Fruit fly (Drosophila melanogaster) whole organism, embryonic: ENCODE data around the gene MFS9.
A peak's percentile ranks its signal among the peaks of the same experiment; 100 is the strongest.

ENCODE experiments used
- Adf1 ChIP-seq: fragments of 200-800 bp; sonication (Bioruptor generic); IDR thresholded peaks from 2 replicates; pipeline ENCODE4 v1.3.6; 2022; ENCODE audit warnings: missing biosample characterization, missing genetic modification characterization
- B-H1 ChIP-seq: fragments of 200-800 bp; sonication (Bioruptor generic); IDR thresholded peaks from 3 replicates; pipeline ENCODE4 v1.3.6; 2022; ENCODE audit warnings: missing biosample characterization, missing genetic modification characterization
- CG10462 ChIP-seq: fragments of 200-800 bp; sonication (Bioruptor generic); optimal IDR thresholded peaks from 2 replicates; lab custom pipeline; 2016; ENCODE audit warnings: missing biosample characterization, missing genetic modification characterization
- CG10959 ChIP-seq: fragments of 200-800 bp; sonication (Bioruptor generic); IDR thresholded peaks from 2 replicates; pipeline ENCODE4 v1.3.6; 2022; ENCODE audit warnings: missing biosample characterization, missing genetic modification characterization
- CG12071 ChIP-seq: fragments of 200-800 bp; sonication (Bioruptor generic); optimal IDR thresholded peaks from 3 replicates; lab custom pipeline; 2018; ENCODE audit warnings: missing biosample characterization, mild to moderate bottlenecking, missing genetic modification characterization
- CG13424 ChIP-seq: fragments of 200-800 bp; sonication (Bioruptor generic); optimal IDR thresholded peaks from 2 replicates; lab custom pipeline; 2019; ENCODE audit warnings: missing biosample characterization, mild to moderate bottlenecking, missing genetic modification characterization, moderate library complexity
- CG13624 ChIP-seq: fragments of 200-800 bp; sonication (Bioruptor generic); optimal IDR thresholded peaks from 2 replicates; lab custom pipeline; 2016; ENCODE audit warnings: missing biosample characterization, missing genetic modification characterization
- CG13775 ChIP-seq: fragments of 200-800 bp; sonication (Bioruptor generic); optimal IDR thresholded peaks from 3 replicates; lab custom pipeline; 2017; ENCODE audit warnings: missing biosample characterization, mild to moderate bottlenecking, missing genetic modification characterization
- CG14441 ChIP-seq: fragments of 200-800 bp; sonication (Bioruptor generic); IDR thresholded peaks from 2 replicates; pipeline ENCODE4 v1.3.6; 2022; ENCODE audit warnings: missing biosample characterization, missing genetic modification characterization
- CG1529 ChIP-seq: fragments of 200-800 bp; sonication (Bioruptor generic); optimal IDR thresholded peaks from 3 replicates; lab custom pipeline; 2018; ENCODE audit warnings: missing biosample characterization, missing genetic modification characterization
- CG17328 ChIP-seq: fragments of 200-800 bp; sonication (Bioruptor generic); IDR thresholded peaks from 2 replicates; pipeline ENCODE4 v1.3.6; 2022; ENCODE audit warnings: missing biosample characterization, missing genetic modification characterization
- CG17361 ChIP-seq: fragments of 200-800 bp; sonication (Bioruptor generic); IDR thresholded peaks from 3 replicates; pipeline ENCODE4 v1.3.6; 2022; ENCODE audit warnings: missing biosample characterization, missing genetic modification characterization
- CG17612 ChIP-seq: fragments of 200-800 bp; sonication (Bioruptor generic); IDR thresholded peaks from 2 replicates; pipeline ENCODE4 v1.3.6; 2022; ENCODE audit warnings: missing biosample characterization, missing genetic modification characterization
- CG2875 ChIP-seq: fragments of 200-800 bp; sonication (Bioruptor generic); optimal IDR thresholded peaks from 2 replicates; lab custom pipeline; 2017; ENCODE audit warnings: missing biosample characterization, mild to moderate bottlenecking, missing genetic modification characterization, missing genetic modification reagents
- CG3995 ChIP-seq: fragments of 200-800 bp; sonication (Bioruptor generic); optimal IDR thresholded peaks from 3 replicates; lab custom pipeline; 2016; ENCODE audit warnings: missing biosample characterization, missing genetic modification characterization
- CG42726 ChIP-seq: fragments of 200-800 bp; sonication (Bioruptor generic); IDR thresholded peaks from 2 replicates; pipeline ENCODE4 v1.3.6; 2022; ENCODE audit warnings: missing biosample characterization, missing genetic modification characterization; ENCODE audit not compliant: partially characterized antibody
- CG4360 ChIP-seq: fragments of 200-800 bp; sonication (Bioruptor generic); IDR thresholded peaks from 2 replicates; pipeline ENCODE4 v1.3.6; 2022; ENCODE audit warnings: missing biosample characterization, missing genetic modification characterization
- CG4820 ChIP-seq: fragments of 200-800 bp; sonication (Bioruptor generic); optimal IDR thresholded peaks from 3 replicates; lab custom pipeline; 2016; ENCODE audit warnings: missing biosample characterization, missing genetic modification characterization
- CG5180 ChIP-seq: fragments of 200-800 bp; sonication (Bioruptor generic); optimal IDR thresholded peaks from 3 replicates; lab custom pipeline; 2017; ENCODE audit warnings: missing biosample characterization, missing genetic modification characterization, mild to moderate bottlenecking, moderate library complexity, missing genetic modification reagents
- CG9817 ChIP-seq: fragments of 200-800 bp; sonication (Bioruptor generic); optimal IDR thresholded peaks from 2 replicates; lab custom pipeline; 2018; ENCODE audit warnings: missing biosample characterization, mild to moderate bottlenecking, missing genetic modification characterization, moderate library complexity
- E2f2 ChIP-seq: fragments of 200-800 bp; sonication (Bioruptor generic); IDR thresholded peaks from 2 replicates; pipeline ENCODE4 v1.3.6; 2022; ENCODE audit warnings: missing biosample characterization, missing genetic modification characterization
- Ets97D ChIP-seq: fragments of 200-800 bp; sonication (Bioruptor generic); optimal IDR thresholded peaks from 3 replicates; lab custom pipeline; 2016; ENCODE audit warnings: missing biosample characterization, missing genetic modification characterization
- H15 ChIP-seq: fragments of 200-800 bp; sonication (Bioruptor generic); IDR thresholded peaks from 3 replicates; pipeline ENCODE4 v1.3.6; 2022; ENCODE audit warnings: missing biosample characterization, missing genetic modification characterization
- HmgZ ChIP-seq: fragments of 200-800 bp; sonication (Bioruptor generic); optimal IDR thresholded peaks from 2 replicates; lab custom pipeline; 2018; ENCODE audit warnings: missing biosample characterization, mild to moderate bottlenecking, missing genetic modification characterization
- Oli ChIP-seq: fragments of 200-800 bp; sonication (Bioruptor generic); optimal IDR thresholded peaks from 2 replicates; lab custom pipeline; 2018; ENCODE audit warnings: missing biosample characterization, mild to moderate bottlenecking, missing genetic modification characterization, moderate library complexity
- Sry-β ChIP-seq: fragments of 200-800 bp; sonication (Bioruptor generic); optimal IDR thresholded peaks from 2 replicates; lab custom pipeline; 2018; ENCODE audit warnings: missing biosample characterization, mild to moderate bottlenecking, missing genetic modification characterization, moderate library complexity
- Tbp ChIP-seq: fragments of >200 bp; optimal IDR thresholded peaks from 2 replicates; lab custom pipeline; 2018; ENCODE audit warnings: missing biosample characterization, missing genetic modification characterization
- ash1 ChIP-seq: fragments of 200-800 bp; sonication (Bioruptor generic); optimal IDR thresholded peaks from 2 replicates; lab custom pipeline; 2018; ENCODE audit warnings: missing biosample characterization, mild to moderate bottlenecking, missing genetic modification characterization
- bab2 ChIP-seq: fragments of 200-800 bp; sonication (Bioruptor generic); optimal IDR thresholded peaks from 2 replicates; lab custom pipeline; 2016; ENCODE audit warnings: missing biosample characterization, missing genetic modification characterization
- br ChIP-seq: fragments of >200 bp; optimal IDR thresholded peaks from 2 replicates; lab custom pipeline; 2017
- cato ChIP-seq: fragments of 200-800 bp; sonication (Bioruptor generic); optimal IDR thresholded peaks from 2 replicates; lab custom pipeline; 2016; ENCODE audit warnings: missing biosample characterization, missing genetic modification characterization, borderline replicate concordance
- dimm ChIP-seq: fragments of 200-800 bp; sonication (Bioruptor generic); IDR thresholded peaks from 2 replicates; pipeline ENCODE4 v1.3.6; 2022; ENCODE audit warnings: missing biosample characterization, missing genetic modification characterization
- dmrt11E ChIP-seq: fragments of 200-800 bp; sonication (Bioruptor generic); optimal IDR thresholded peaks from 3 replicates; lab custom pipeline; 2018; ENCODE audit warnings: missing biosample characterization, mild to moderate bottlenecking, missing genetic modification characterization, moderate library complexity
- fd3F ChIP-seq: fragments of 200-800 bp; sonication (Bioruptor generic); optimal IDR thresholded peaks from 2 replicates; lab custom pipeline; 2018; ENCODE audit warnings: missing biosample characterization, mild to moderate bottlenecking, missing genetic modification characterization, moderate library complexity
- gt ChIP-seq: fragments of 200-800 bp; sonication (Bioruptor generic); IDR thresholded peaks from 2 replicates; pipeline ENCODE4 v1.3.6; 2022; ENCODE audit warnings: missing biosample characterization, missing genetic modification characterization
- jing ChIP-seq: fragments of 200-800 bp; sonication (Bioruptor generic); optimal IDR thresholded peaks from 2 replicates; lab custom pipeline; 2018; ENCODE audit warnings: missing biosample characterization, mild to moderate bottlenecking, missing genetic modification characterization
- lbe ChIP-seq: fragments of 200-800 bp; sonication (Bioruptor generic); optimal IDR thresholded peaks from 2 replicates; lab custom pipeline; 2016; ENCODE audit warnings: missing biosample characterization, mild to moderate bottlenecking, missing genetic modification characterization
- oc ChIP-seq: fragments of 200-800 bp; sonication (Bioruptor generic); optimal IDR thresholded peaks from 2 replicates; lab custom pipeline; 2018; ENCODE audit warnings: missing biosample characterization, mild to moderate bottlenecking, missing genetic modification characterization, moderate library complexity
- peb ChIP-seq: fragments of 200-800 bp; sonication (Bioruptor generic); IDR thresholded peaks from 2 replicates; pipeline ENCODE4 v1.3.6; 2022; ENCODE audit warnings: missing biosample characterization, missing genetic modification characterization
- prd ChIP-seq, 3 experiments: fragments of >200 bp in 2 of 3; fragments of 200-800 bp in 1 of 3; sonication (Bioruptor generic) in 1 of 3; optimal IDR thresholded peaks in 2 of 3; IDR thresholded peaks in 1 of 3; 2 replicates in 2 of 3; 3 replicates in 1 of 3; pipeline versions ENCODE4 v1.3.6 to Lab custom; 2017 to 2022; ENCODE audit warnings: missing biosample characterization in 1 of 3, missing genetic modification characterization in 1 of 3
- rib ChIP-seq: fragments of 200-800 bp; sonication (Bioruptor generic); IDR thresholded peaks from 2 replicates; pipeline ENCODE4 v1.3.6; 2022; ENCODE audit warnings: missing biosample characterization, missing genetic modification characterization
- schlank ChIP-seq: fragments of 200-800 bp; sonication (Bioruptor generic); optimal IDR thresholded peaks from 2 replicates; lab custom pipeline; 2018; ENCODE audit warnings: missing biosample characterization, mild to moderate bottlenecking, missing genetic modification characterization
- scrt ChIP-seq: fragments of 200-800 bp; sonication (Bioruptor generic); optimal IDR thresholded peaks from 2 replicates; lab custom pipeline; 2018; ENCODE audit warnings: missing biosample characterization, mild to moderate bottlenecking, missing genetic modification characterization, moderate library complexity
- shn ChIP-seq: fragments of 200-800 bp; sonication (Bioruptor generic); optimal IDR thresholded peaks from 3 replicates; lab custom pipeline; 2016; ENCODE audit warnings: missing biosample characterization, missing genetic modification characterization
- ssp ChIP-seq: fragments of 200-800 bp; sonication (Bioruptor generic); IDR thresholded peaks from 2 replicates; pipeline ENCODE4 v1.3.6; 2022; ENCODE audit warnings: missing biosample characterization, missing genetic modification characterization
- trem ChIP-seq: fragments of 200-800 bp; optimal IDR thresholded peaks from 3 replicates; lab custom pipeline; 2019; ENCODE audit warnings: missing biosample characterization, mild to moderate bottlenecking, missing genetic modification characterization, moderate library complexity
- unpg ChIP-seq: fragments of 200-800 bp; sonication (Bioruptor generic); optimal IDR thresholded peaks from 3 replicates; lab custom pipeline; 2018; ENCODE audit warnings: missing biosample characterization, mild to moderate bottlenecking, missing genetic modification characterization, moderate library complexity
- vfl ChIP-seq: fragments of 200-800 bp; sonication (Bioruptor generic); optimal IDR thresholded peaks from 2 replicates; lab custom pipeline; 2016; ENCODE audit warnings: missing biosample characterization, missing genetic modification characterization
- z ChIP-seq: fragments of 200-800 bp; sonication (Bioruptor generic); IDR thresholded peaks from 3 replicates; pipeline ENCODE4 v1.3.6; 2022; ENCODE audit warnings: missing biosample characterization, missing genetic modification characterization

MFS9 gene

dm6 chr3R:20549855-20550603 lies 37.8 kb upstream of the MFS9 start (continued):
- no peak for TF ChIP-seq Tbp (GFP tag; lab: Kevin White, UChicago)
- peak; percentile 8 for TF ChIP-seq Ets97D (GFP tag; lab: Kevin White, UChicago)
- TF ChIP-seq fd3F: peak; percentile 77
- TF ChIP-seq CG17612 (GFP tag; lab: Robert Waterston, UW): peak; percentile 56
- TF ChIP-seq trem (tag; lab: Kevin White, UChicago): peak; percentile 81
- TF ChIP-seq scrt (GFP tag; lab: Kevin White, UChicago): peak; percentile 81
- peak; percentile 42; the same call in 1 of the 2 replicates for TF ChIP-seq E2f2 (GFP tag; lab: Robert Waterston, UW)
- TF ChIP-seq bab2: peak; percentile 5
- peak; percentile 82 for TF ChIP-seq oc (tag; lab: Kevin White, UChicago)
- peak; percentile 85 for TF ChIP-seq CG4360 (GFP tag; lab: Robert Waterston, UW)
- TF ChIP-seq CG12071 (GFP tag; lab: Kevin White, UChicago): peak; percentile 66
- peak; percentile 90 for TF ChIP-seq CG13424 (tag; lab: Kevin White, UChicago)
- TF ChIP-seq CG13624 (GFP tag; lab: Kevin White, UChicago): no peak
- peak; percentile 65 for TF ChIP-seq CG2875
- peak; percentile 83 for TF ChIP-seq cato (GFP tag; lab: Kevin White, UChicago)
- TF ChIP-seq rib (GFP tag; lab: Robert Waterston, UW): peak; percentile 79
- peak; percentile 87 for TF ChIP-seq Oli (tag; lab: Kevin White, UChicago)
- peak; percentile 72 for TF ChIP-seq CG3995 (GFP tag; lab: Kevin White, UChicago)
- TF ChIP-seq CG10959 (GFP tag; lab: Robert Waterston, UW): peak; percentile 82
- no peak for TF ChIP-seq ash1 (GFP tag; lab: Kevin White, UChicago)
- TF ChIP-seq CG42726 (GFP tag; lab: Robert Waterston, UW): 0 out of 2 replicates have a peak, but pooled peaks have one; percentile 27
- peak; percentile 89 for TF ChIP-seq CG5180 (GFP tag; lab: Kevin White, UChicago)
- TF ChIP-seq H15 (GFP tag; lab: Robert Waterston, UW): peak; percentile 74; the same call in 2 of the 3 replicates
- peak; percentile 77 for TF ChIP-seq CG1529 (GFP tag; lab: Kevin White, UChicago)
- TF ChIP-seq Sry-β (GFP tag; lab: Kevin White, UChicago): no peak
- no peak for TF ChIP-seq br (lab: Kevin White, UChicago)
- peak; percentile 75 for TF ChIP-seq Adf1 (GFP tag; lab: Robert Waterston, UW)
- peak; percentile 21 for TF ChIP-seq vfl (GFP tag; lab: Kevin White, UChicago)
- peak; percentile 80 for TF ChIP-seq CG14441 (GFP tag; lab: Robert Waterston, UW)
- TF ChIP-seq CG4820 (GFP tag; lab: Kevin White, UChicago): peak; percentile 86
- peak; percentile 87 for TF ChIP-seq CG17328 (GFP tag; lab: Robert Waterston, UW)
- TF ChIP-seq gt (GFP tag; lab: Robert Waterston, UW): peak; percentile 40; the same call in 1 of the 2 replicates
- peak; percentile 91 for TF ChIP-seq HmgZ (tag; lab: Kevin White, UChicago)
- TF ChIP-seq CG17361 (GFP tag; lab: Robert Waterston, UW): peak; percentile 85
- no peak for TF ChIP-seq prd (optimal IDR thresholded peaks at IDR 0.05; lab: Kevin White, UChicago)
- TF ChIP-seq prd (GFP tag; IDR thresholded peaks at IDR 0.05; lab: Robert Waterston, UW): peak; percentile 87
- peak; percentile 50 for TF ChIP-seq dimm (GFP tag; lab: Robert Waterston, UW)
- TF ChIP-seq CG10462: peak; percentile 65
- peak; percentile 21 for TF ChIP-seq shn (GFP tag; lab: Kevin White, UChicago)
- peak; percentile 85 for TF ChIP-seq dmrt11E
- TF ChIP-seq jing (GFP tag; lab: Kevin White, UChicago): peak; percentile 74
- TF ChIP-seq CG13775: peak; percentile 81
- peak; percentile 71 for TF ChIP-seq ssp
- peak; percentile 63 for TF ChIP-seq lbe (GFP tag; lab: Kevin White, UChicago)
- TF ChIP-seq unpg (GFP tag; lab: Kevin White, UChicago): peak; percentile 88
- TF ChIP-seq z (GFP tag; lab: Robert Waterston, UW): 0 out of 3 replicates have a peak, but pooled peaks have one; percentile 4
- peak; percentile 49 for TF ChIP-seq schlank
- peak; percentile 75 for TF ChIP-seq B-H1 (GFP tag; lab: Robert Waterston, UW)
- peak; percentile 73 for TF ChIP-seq peb (GFP tag; lab: Robert Waterston, UW)
- TF ChIP-seq CG9817 (tag; lab: Kevin White, UChicago): peak; percentile 88
